Fruit fly (Drosophila melanogaster) whole organism, embryonic: ENCODE measurements around the gene CG12945.

Experiments used
- B-H1 ChIP-seq: fragments of 200-800 bp; sonication (Bioruptor generic); IDR thresholded peaks from 3 replicates; pipeline ENCODE4 v1.3.6; 2022; ENCODE audit warnings: missing biosample characterization, missing genetic modification characterization
- C15 ChIP-seq: fragments of 200-800 bp; sonication (Bioruptor generic); IDR thresholded peaks from 3 replicates; pipeline ENCODE4 v1.3.6; 2022; ENCODE audit warnings: missing biosample characterization, missing genetic modification characterization
- CG10147 ChIP-seq: fragments of 200-800 bp; sonication (Bioruptor generic); optimal IDR thresholded peaks from 2 replicates; lab custom pipeline; 2019; ENCODE audit warnings: missing biosample characterization, mild to moderate bottlenecking, missing genetic modification characterization, moderate library complexity
- CG11723 ChIP-seq: fragments of 200-800 bp; sonication (Bioruptor generic); optimal IDR thresholded peaks from 2 replicates; lab custom pipeline; 2017; ENCODE audit warnings: missing biosample characterization, mild to moderate bottlenecking, missing genetic modification characterization
- CG12299 ChIP-seq: fragments of 200-800 bp; sonication (Bioruptor generic); optimal IDR thresholded peaks from 2 replicates; lab custom pipeline; 2018; ENCODE audit warnings: missing biosample characterization, mild to moderate bottlenecking, missing genetic modification characterization
- CG1233 ChIP-seq: fragments of 200-800 bp; sonication (Bioruptor generic); optimal IDR thresholded peaks from 4 replicates; lab custom pipeline; 2018; ENCODE audit warnings: missing biosample characterization, mild to moderate bottlenecking, missing genetic modification characterization
- CG13424 ChIP-seq: fragments of 200-800 bp; sonication (Bioruptor generic); optimal IDR thresholded peaks from 2 replicates; lab custom pipeline; 2019; ENCODE audit warnings: missing biosample characterization, mild to moderate bottlenecking, missing genetic modification characterization, moderate library complexity
- CG15011 ChIP-seq: fragments of 200-800 bp; sonication (Bioruptor generic); optimal IDR thresholded peaks from 3 replicates; lab custom pipeline; 2018; ENCODE audit warnings: missing biosample characterization, mild to moderate bottlenecking, missing genetic modification characterization
- CG16813 ChIP-seq: fragments of 200-800 bp; sonication (Bioruptor generic); IDR thresholded peaks from 3 replicates; pipeline ENCODE4 v1.3.6; 2022; ENCODE audit warnings: missing biosample characterization, missing genetic modification characterization; ENCODE audit not compliant: partially characterized antibody
- CG17568 ChIP-seq: fragments of 200-800 bp; sonication (Bioruptor generic); optimal IDR thresholded peaks from 2 replicates; lab custom pipeline; 2018; ENCODE audit warnings: missing biosample characterization, mild to moderate bottlenecking, missing genetic modification characterization, moderate library complexity
- CG17829 ChIP-seq: fragments of 200-800 bp; optimal IDR thresholded peaks from 2 replicates; lab custom pipeline; 2019; ENCODE audit warnings: missing biosample characterization, mild to moderate bottlenecking, missing genetic modification characterization, moderate library complexity
- CG31365 ChIP-seq: fragments of 200-800 bp; sonication (Bioruptor generic); optimal IDR thresholded peaks from 2 replicates; lab custom pipeline; 2018; ENCODE audit warnings: missing biosample characterization, mild to moderate bottlenecking, missing genetic modification characterization
- CG4282 ChIP-seq: fragments of 200-800 bp; sonication (Bioruptor generic); optimal IDR thresholded peaks from 2 replicates; lab custom pipeline; 2016; ENCODE audit warnings: missing biosample characterization, missing genetic modification characterization
- CG6689 ChIP-seq: fragments of 200-800 bp; sonication (Bioruptor generic); IDR thresholded peaks from 2 replicates; pipeline ENCODE4 v1.3.6; 2022; ENCODE audit warnings: missing biosample characterization, missing genetic modification characterization
- CG6791 ChIP-seq: fragments of 200-800 bp; sonication (Bioruptor generic); IDR thresholded peaks from 3 replicates; pipeline ENCODE4 v1.3.6; 2022; ENCODE audit warnings: missing biosample characterization, missing genetic modification characterization; ENCODE audit not compliant: partially characterized antibody
- Eip74EF ChIP-seq, 2 experiments: fragments of 200-800 bp in 1 of 2; fragments of >200 bp in 1 of 2; sonication (Bioruptor generic) in 1 of 2; optimal IDR thresholded peaks; 2 replicates each; lab custom pipeline; 2017 to 2019; ENCODE audit warnings: missing biosample characterization in 2 of 2, missing genetic modification characterization in 2 of 2, mild to moderate bottlenecking in 1 of 2, moderate library complexity in 1 of 2
- Ets65A ChIP-seq: fragments of 200-800 bp; sonication (Bioruptor generic); peaks from one replicate; lab custom pipeline; 2016; ENCODE audit warnings: missing biosample characterization, missing genetic modification characterization
- GATAe ChIP-seq: fragments of 200-800 bp; sonication (Bioruptor generic); conservative IDR thresholded peaks from 2 replicates; pipeline ENCODE4 v1.3.6; 2022; ENCODE audit warnings: missing biosample characterization, missing genetic modification characterization
- H2.0 ChIP-seq: fragments of 200-800 bp; sonication (Bioruptor generic); IDR thresholded peaks from 2 replicates; pipeline ENCODE4 v1.3.6; 2022; ENCODE audit warnings: missing biosample characterization, missing genetic modification characterization
- Meics ChIP-seq: fragments of 200-800 bp; sonication (Bioruptor generic); optimal IDR thresholded peaks from 2 replicates; lab custom pipeline; 2017; ENCODE audit warnings: missing biosample characterization, mild to moderate bottlenecking, missing genetic modification characterization
- Oli ChIP-seq: fragments of 200-800 bp; sonication (Bioruptor generic); optimal IDR thresholded peaks from 2 replicates; lab custom pipeline; 2018; ENCODE audit warnings: missing biosample characterization, mild to moderate bottlenecking, missing genetic modification characterization, moderate library complexity
- Opbp ChIP-seq: fragments of 200-800 bp; sonication (Bioruptor generic); IDR thresholded peaks from 3 replicates; pipeline ENCODE4 v1.3.6; 2022; ENCODE audit warnings: missing biosample characterization, missing genetic modification characterization; ENCODE audit not compliant: partially characterized antibody
- Sry-δ ChIP-seq: fragments of 200-800 bp; sonication (Bioruptor generic); optimal IDR thresholded peaks from 2 replicates; lab custom pipeline; 2016; ENCODE audit warnings: missing biosample characterization, missing genetic modification characterization
- Vsx1 ChIP-seq: fragments of 200-800 bp; sonication (Bioruptor generic); optimal IDR thresholded peaks from 2 replicates; lab custom pipeline; 2017; ENCODE audit warnings: missing biosample characterization, mild to moderate bottlenecking, missing genetic modification characterization, missing genetic modification reagents
- ap ChIP-seq: fragments of 200-800 bp; sonication (Bioruptor generic); IDR thresholded peaks from 2 replicates; pipeline ENCODE4 v1.3.6; 2022; ENCODE audit warnings: missing biosample characterization, missing genetic modification characterization
- ara ChIP-seq: fragments of 200-800 bp; sonication (Bioruptor generic); IDR thresholded peaks from 2 replicates; pipeline ENCODE4 v1.3.6; 2022; ENCODE audit warnings: missing biosample characterization, missing genetic modification characterization
- ato ChIP-seq: fragments of 200-800 bp; sonication (Bioruptor generic); IDR thresholded peaks from 2 replicates; pipeline ENCODE4 v1.3.6; 2022; ENCODE audit warnings: missing biosample characterization, missing genetic modification characterization; ENCODE audit not compliant: partially characterized antibody
- cad ChIP-seq: fragments of >200 bp; optimal IDR thresholded peaks from 2 replicates; lab custom pipeline; 2017; ENCODE audit warnings: missing biosample characterization, missing genetic modification characterization
- cas ChIP-seq: fragments of 200-800 bp; sonication (Bioruptor generic); IDR thresholded peaks from 2 replicates; pipeline ENCODE4 v1.3.6; 2022; ENCODE audit warnings: missing biosample characterization, missing genetic modification characterization
- corto ChIP-seq: fragments of 200-800 bp; sonication (Bioruptor generic); optimal IDR thresholded peaks from 2 replicates; lab custom pipeline; 2016; ENCODE audit warnings: missing biosample characterization, mild to moderate bottlenecking, missing genetic modification characterization, moderate library complexity
- crol ChIP-seq: fragments of 200-800 bp; sonication (Bioruptor generic); IDR thresholded peaks from 2 replicates; pipeline ENCODE4 v1.3.6; 2022; ENCODE audit warnings: missing biosample characterization, missing genetic modification characterization
- eve ChIP-seq, 2 experiments: fragments of >200 bp; optimal IDR thresholded peaks; 2 replicates each; lab custom pipeline; 2017; ENCODE audit warnings: missing biosample characterization in 2 of 2, missing genetic modification characterization in 2 of 2
- exex ChIP-seq: fragments of 200-800 bp; sonication (Bioruptor generic); optimal IDR thresholded peaks from 4 replicates; lab custom pipeline; 2018; ENCODE audit warnings: missing biosample characterization, mild to moderate bottlenecking, missing genetic modification characterization, moderate library complexity
- gce ChIP-seq: fragments of 200-800 bp; sonication (Bioruptor generic); IDR thresholded peaks from 3 replicates; pipeline ENCODE4 v1.3.6; 2022; ENCODE audit warnings: missing biosample characterization, missing genetic modification characterization
- grn ChIP-seq: fragments of 200-800 bp; sonication (Bioruptor generic); optimal IDR thresholded peaks from 3 replicates; lab custom pipeline; 2017; ENCODE audit warnings: missing biosample characterization, missing genetic modification characterization
- gsb ChIP-seq: fragments of 200-800 bp; sonication (Bioruptor generic); IDR thresholded peaks from 2 replicates; pipeline ENCODE4 v1.3.6; 2022; ENCODE audit warnings: missing biosample characterization, missing genetic modification characterization
- gsb-n ChIP-seq: fragments of 200-800 bp; sonication (Bioruptor generic); optimal IDR thresholded peaks from 3 replicates; lab custom pipeline; 2018; ENCODE audit warnings: missing biosample characterization, mild to moderate bottlenecking, missing genetic modification characterization
- jumu ChIP-seq: fragments of 200-800 bp; sonication (Bioruptor generic); optimal IDR thresholded peaks from 3 replicates; lab custom pipeline; 2016; ENCODE audit warnings: missing biosample characterization, missing genetic modification characterization
- kah ChIP-seq: fragments of 200-800 bp; sonication (Bioruptor generic); optimal IDR thresholded peaks from 2 replicates; lab custom pipeline; 2018; ENCODE audit warnings: missing biosample characterization, mild to moderate bottlenecking, missing genetic modification characterization
- lab ChIP-seq: fragments of 200-800 bp; sonication (Bioruptor generic); optimal IDR thresholded peaks from 3 replicates; lab custom pipeline; 2017; ENCODE audit warnings: missing biosample characterization, missing genetic modification characterization, mild to moderate bottlenecking, moderate library complexity, missing genetic modification reagents
- lov ChIP-seq, 2 experiments: fragments of 200-800 bp in 1 of 2; fragments of >200 bp in 1 of 2; sonication (Bioruptor generic) in 1 of 2; IDR thresholded peaks in 1 of 2; optimal IDR thresholded peaks in 1 of 2; 2 replicates in 1 of 2; 3 replicates in 1 of 2; pipeline versions ENCODE4 v1.3.6 to Lab custom; 2017 to 2022; ENCODE audit warnings: missing biosample characterization in 1 of 2, missing genetic modification characterization in 1 of 2
- pan ChIP-seq, 4 experiments: fragments of >200 bp in 3 of 4; fragments of 200-800 bp in 1 of 4; sonication (Bioruptor generic) in 1 of 4; optimal IDR thresholded peaks in 3 of 4; IDR thresholded peaks in 1 of 4; 2 replicates each; pipeline versions ENCODE4 v1.3.6 to Lab custom; 2017 to 2022; ENCODE audit warnings: missing biosample characterization in 2 of 4, missing genetic modification characterization in 2 of 4, mixed read lengths in 1 of 4
- pros ChIP-seq: fragments of 200-800 bp; sonication (Bioruptor generic); optimal IDR thresholded peaks from 3 replicates; lab custom pipeline; 2019; ENCODE audit warnings: missing biosample characterization, mild to moderate bottlenecking, missing genetic modification characterization, moderate library complexity
- pzg ChIP-seq: fragments of 200-800 bp; sonication (Bioruptor generic); optimal IDR thresholded peaks from 3 replicates; lab custom pipeline; 2018; ENCODE audit warnings: missing biosample characterization, mild to moderate bottlenecking, missing genetic modification characterization, moderate library complexity
- schlank ChIP-seq: fragments of 200-800 bp; sonication (Bioruptor generic); optimal IDR thresholded peaks from 2 replicates; lab custom pipeline; 2018; ENCODE audit warnings: missing biosample characterization, mild to moderate bottlenecking, missing genetic modification characterization
- so ChIP-seq: fragments of 200-800 bp; sonication (Bioruptor generic); IDR thresholded peaks from 3 replicates; pipeline ENCODE4 v1.3.6; 2022; ENCODE audit warnings: missing biosample characterization, missing genetic modification characterization
- unc-4 ChIP-seq: fragments of 200-800 bp; sonication (Bioruptor generic); IDR thresholded peaks from 2 replicates; pipeline ENCODE4 v1.3.6; 2022; ENCODE audit warnings: missing biosample characterization, missing genetic modification characterization; ENCODE audit not compliant: partially characterized antibody

CG12945 gene

dm6 chr3R:9759360-9760191, 31.4 kb downstream of the CG12945 start, which contains the start of gene Mpi (continued):
- TF ChIP-seq pzg (GFP tag; lab: Kevin White, UChicago), result peak; percentile 54
- TF ChIP-seq pan (optimal IDR thresholded peaks at IDR 0.05; lab: Kevin White, UChicago), result no peak
- peak in 1 of 2 experiments; percentile 28 for TF ChIP-seq pan (GFP tag; optimal IDR thresholded peaks at IDR 0.05 in 1 of 2, IDR thresholded peaks at IDR 0.05 in 1 of 2)
- TF ChIP-seq CG10147, result no peak
- TF ChIP-seq grn (GFP tag; lab: Kevin White, UChicago), result no peak
- TF ChIP-seq CG6689 (GFP tag; lab: Robert Waterston, UW), result no peak
- no peak for TF ChIP-seq CG11723 (GFP tag; lab: Kevin White, UChicago)
- TF ChIP-seq H2.0, result no peak
- no peak for TF ChIP-seq C15 (GFP tag; lab: Robert Waterston, UW)
- TF ChIP-seq Ets65A (GFP tag; lab: Kevin White, UChicago), result no peak
- peak; percentile 18 for TF ChIP-seq CG1233
- TF ChIP-seq GATAe (GFP tag; lab: Robert Waterston, UW), result no peak
- no peak for TF ChIP-seq lov (optimal IDR thresholded peaks at IDR 0.05; lab: Kevin White, UChicago)
- no peak for TF ChIP-seq lov (GFP tag; IDR thresholded peaks at IDR 0.05; lab: Robert Waterston, UW)
- TF ChIP-seq Oli (tag; lab: Kevin White, UChicago), result no peak
- TF ChIP-seq gsb (GFP tag; lab: Robert Waterston, UW), result no peak
- TF ChIP-seq CG13424 (tag; lab: Kevin White, UChicago), result peak; percentile 49
- TF ChIP-seq eve (GFP tag; optimal IDR thresholded peaks at IDR 0.05; lab: Kevin White, UChicago), result no peak
- TF ChIP-seq cad (GFP tag; lab: Kevin White, UChicago), result no peak
- TF ChIP-seq CG4282 (GFP tag; lab: Kevin White, UChicago), result no peak
- TF ChIP-seq unc-4, result peak; percentile 63
- no peak for TF ChIP-seq crol (GFP tag; lab: Robert Waterston, UW)
- no peak for TF ChIP-seq CG15011 (GFP tag; lab: Kevin White, UChicago)
- no peak; the same call in 2 of the 3 replicates for TF ChIP-seq B-H1 (GFP tag; lab: Robert Waterston, UW)
- no peak for TF ChIP-seq Meics (GFP tag; lab: Kevin White, UChicago)
- TF ChIP-seq Sry-δ (GFP tag; lab: Kevin White, UChicago), result peak; percentile 77
- no peak for TF ChIP-seq CG17568 (GFP tag; lab: Kevin White, UChicago)
- no peak for TF ChIP-seq schlank (tag; lab: Kevin White, UChicago)
- no peak for TF ChIP-seq cas (GFP tag; lab: Robert Waterston, UW)
- no peak for TF ChIP-seq gsb-n (tag; lab: Kevin White, UChicago)
- no peak for TF ChIP-seq Vsx1 (GFP tag; lab: Kevin White, UChicago)
- no peak for TF ChIP-seq CG6791
- no peak for TF ChIP-seq ara (GFP tag; lab: Robert Waterston, UW)
- TF ChIP-seq so, result 0 out of 3 replicates have a peak, but pooled peaks have one; percentile 30
- no peak for TF ChIP-seq pros
- 0 out of 2 replicates have a peak, but pooled peaks have one; percentile 45 for TF ChIP-seq ato (GFP tag; lab: Robert Waterston, UW)
- TF ChIP-seq Opbp, result no peak
- TF ChIP-seq jumu (GFP tag; lab: Kevin White, UChicago), result no peak
- peak; percentile 52; the same call in 1 of the 3 replicates for TF ChIP-seq CG16813 (GFP tag; lab: Robert Waterston, UW)
- no peak for TF ChIP-seq Eip74EF (GFP tag; optimal IDR thresholded peaks at IDR 0.05; lab: Kevin White, UChicago)
- TF ChIP-seq lab (GFP tag; lab: Kevin White, UChicago), result no peak
- peak; percentile 50 for TF ChIP-seq CG17829 (tag; lab: Kevin White, UChicago)
- no peak for TF ChIP-seq gce
- peak; percentile 36 for TF ChIP-seq CG12299 (tag; lab: Kevin White, UChicago)
- no peak for TF ChIP-seq exex (tag; lab: Kevin White, UChicago)
- no peak for TF ChIP-seq CG31365 (tag; lab: Kevin White, UChicago)
- no peak for TF ChIP-seq corto (GFP tag; lab: Kevin White, UChicago)
- no peak for TF ChIP-seq kah (GFP tag; lab: Kevin White, UChicago)
- no peak for TF ChIP-seq ap (GFP tag; lab: Robert Waterston, UW)
